Worm (Caenorhabditis elegans) whole organism, L4 larva: ENCODE results near the gene F01G10.9.
A peak's percentile ranks its signal among the peaks of the same experiment; 100 is the strongest.

Source experiments
- R02D3.7 ChIP-seq: fragments of 150-350 bp; sonication (generic microtip); optimal IDR thresholded peaks from 3 replicates; lab custom pipeline; 2014; ENCODE audit warnings: missing biosample characterization, missing genetic modification characterization
- T26A8.4 ChIP-seq: fragments of 200-800 bp; sonication (Bioruptor generic); IDR thresholded peaks from 2 replicates; pipeline ENCODE4 v1.3.6; 2022; ENCODE audit warnings: missing genetic modification characterization, missing compliant biosample characterization
- Y5F2A.4 ChIP-seq: fragments of 200-800 bp; sonication (Bioruptor generic); optimal IDR thresholded peaks from 2 replicates; lab custom pipeline; 2018; ENCODE audit warnings: mild to moderate bottlenecking, missing genetic modification characterization, missing compliant biosample characterization
- Y75B8A.6 ChIP-seq: fragments of 200-800 bp; sonication (Bioruptor generic); IDR thresholded peaks from 2 replicates; pipeline ENCODE4 v1.3.6; 2022; ENCODE audit warnings: missing genetic modification reagents, missing genetic modification characterization, missing compliant biosample characterization
- aha-1 ChIP-seq: fragments of 150-350 bp; peaks from one replicate; lab custom pipeline; 2014; ENCODE audit warnings: missing biosample characterization, missing genetic modification characterization
- arid-1 ChIP-seq: fragments of 200-800 bp; sonication (Bioruptor generic); conservative IDR thresholded peaks from 2 replicates; pipeline ENCODE4 v1.3.6; 2022; ENCODE audit warnings: missing genetic modification reagents, missing genetic modification characterization, missing compliant biosample characterization
- ceh-20 ChIP-seq: fragments of 200-800 bp; sonication (Bioruptor generic); IDR thresholded peaks from 2 replicates; pipeline ENCODE4 v1.3.6; 2022; ENCODE audit warnings: missing genetic modification reagents, missing genetic modification characterization, missing compliant biosample characterization
- ceh-28 ChIP-seq: fragments of 150-350 bp; optimal IDR thresholded peaks from 2 replicates; lab custom pipeline; 2014; ENCODE audit warnings: missing biosample characterization, missing genetic modification reagents, missing genetic modification characterization
- ceh-62 ChIP-seq: sonication (generic microtip); optimal IDR thresholded peaks from 2 replicates; lab custom pipeline; 2017; ENCODE audit warnings: missing biosample characterization, missing genetic modification characterization
- ceh-82 ChIP-seq: sonication (generic microtip); optimal IDR thresholded peaks from 2 replicates; lab custom pipeline; 2017; ENCODE audit warnings: missing biosample characterization, missing genetic modification characterization
- ctbp-1 ChIP-seq: fragments of 200-800 bp; sonication (Bioruptor generic); IDR thresholded peaks from 2 replicates; pipeline ENCODE4 v1.3.6; 2022; ENCODE audit warnings: missing genetic modification reagents, missing genetic modification characterization, missing compliant biosample characterization
- daf-16 ChIP-seq, 3 experiments: sonication (generic microtip); optimal IDR thresholded peaks; 2 replicates each; lab custom pipeline; 2016 to 2017; ENCODE audit warnings: missing genetic modification characterization in 3 of 3, missing genetic modification reagents in 3 of 3, mild to moderate bottlenecking in 2 of 3, missing compliant biosample characterization in 2 of 3, missing biosample characterization in 1 of 3, moderate library complexity in 1 of 3
- daf-8 ChIP-seq: fragments of 200-800 bp; sonication (Bioruptor generic); IDR thresholded peaks from 2 replicates; pipeline ENCODE4 v1.3.6; 2022; ENCODE audit warnings: missing genetic modification characterization, missing compliant biosample characterization
- dmd-9 ChIP-seq: fragments of 200-800 bp; sonication (Bioruptor generic); IDR thresholded peaks from 2 replicates; pipeline ENCODE4 v1.3.6; 2022; ENCODE audit warnings: missing genetic modification reagents, missing genetic modification characterization, missing compliant biosample characterization
- duxl-1 ChIP-seq: sonication (generic microtip); optimal IDR thresholded peaks from 2 replicates; lab custom pipeline; 2016; ENCODE audit warnings: mild to moderate bottlenecking, missing genetic modification characterization, moderate library complexity, missing compliant biosample characterization; ENCODE audit not compliant: poor library complexity
- egl-43 ChIP-seq: fragments of 200-800 bp; sonication (Bioruptor generic); IDR thresholded peaks from 2 replicates; pipeline ENCODE4 v1.3.6; 2022; ENCODE audit warnings: missing genetic modification reagents, missing genetic modification characterization, missing compliant biosample characterization
- hlh-30 ChIP-seq: sonication (generic microtip); optimal IDR thresholded peaks from 2 replicates; lab custom pipeline; 2017; ENCODE audit warnings: antibody characterized with exemption, mild to moderate bottlenecking, missing genetic modification characterization, missing compliant biosample characterization; ENCODE audit not compliant: insufficient read depth
- hmg-1.1 ChIP-seq: fragments of 200-800 bp; sonication (Bioruptor generic); IDR thresholded peaks from 2 replicates; pipeline ENCODE4 v1.3.6; 2022; ENCODE audit warnings: missing genetic modification reagents, missing genetic modification characterization, missing compliant biosample characterization
- jun-1 ChIP-seq: fragments of 150-350 bp; optimal IDR thresholded peaks from 2 replicates; lab custom pipeline; 2014; ENCODE audit warnings: missing biosample characterization, missing genetic modification reagents, missing genetic modification characterization
- lin-13 ChIP-seq: fragments of 150-350 bp; optimal IDR thresholded peaks from 2 replicates; lab custom pipeline; 2014; ENCODE audit warnings: missing biosample characterization, missing genetic modification reagents, missing genetic modification characterization
- lin-15B ChIP-seq: fragments of 150-350 bp; sonication (generic microtip); optimal IDR thresholded peaks from 3 replicates; lab custom pipeline; 2014; ENCODE audit warnings: missing biosample characterization, missing genetic modification characterization
- lin-39 ChIP-seq: fragments of 150-350 bp; optimal IDR thresholded peaks from 2 replicates; lab custom pipeline; 2014; ENCODE audit warnings: missing biosample characterization, missing genetic modification reagents, missing genetic modification characterization
- madf-5 ChIP-seq, 2 experiments: fragments of 200-800 bp; sonication (Bioruptor generic); IDR thresholded peaks; 2 replicates each; pipeline ENCODE4 v1.3.6; 2022; ENCODE audit warnings: missing compliant biosample characterization in 2 of 2, missing genetic modification characterization in 2 of 2
- mdl-1 ChIP-seq, 2 experiments: fragments of 150-350 bp in 1 of 2; sonication (generic microtip) in 1 of 2; optimal IDR thresholded peaks; 2 replicates each; lab custom pipeline; 2014 to 2017; ENCODE audit warnings: missing biosample characterization in 2 of 2, missing genetic modification characterization in 2 of 2
- mdt-29 ChIP-seq: fragments of 200-800 bp; sonication (Bioruptor generic); IDR thresholded peaks from 2 replicates; pipeline ENCODE4 v1.3.6; 2022; ENCODE audit warnings: missing genetic modification reagents, missing genetic modification characterization, missing compliant biosample characterization
- mes-2 ChIP-seq: sonication (generic microtip); optimal IDR thresholded peaks from 2 replicates; lab custom pipeline; 2016; ENCODE audit warnings: missing genotype, mild to moderate bottlenecking, missing genetic modification characterization, missing compliant biosample characterization; ENCODE audit not compliant: poor library complexity, severe bottlenecking
- mxl-2 ChIP-seq: fragments of 200-800 bp; sonication (Bioruptor generic); conservative IDR thresholded peaks from 2 replicates; pipeline ENCODE4 v1.3.6; 2022; ENCODE audit warnings: missing genetic modification reagents, missing genetic modification characterization, missing compliant biosample characterization
- mxl-3 ChIP-seq: fragments of 200-800 bp; sonication (Bioruptor generic); optimal IDR thresholded peaks from 2 replicates; lab custom pipeline; 2018; ENCODE audit warnings: mild to moderate bottlenecking, missing genetic modification characterization, missing compliant biosample characterization
- nhr-102 ChIP-seq: sonication (generic microtip); optimal IDR thresholded peaks from 2 replicates; lab custom pipeline; 2016; ENCODE audit warnings: mild to moderate bottlenecking, missing genetic modification characterization, moderate library complexity, missing compliant biosample characterization
- nhr-28 ChIP-seq: fragments of 150-350 bp; optimal IDR thresholded peaks from 2 replicates; lab custom pipeline; 2014; ENCODE audit warnings: missing biosample characterization, missing genetic modification characterization
- pha-4 ChIP-seq, 2 experiments: fragments of 150-350 bp in 1 of 2; fragments of 200-800 bp in 1 of 2; sonication (Bioruptor generic) in 1 of 2; IDR thresholded peaks in 1 of 2; optimal IDR thresholded peaks in 1 of 2; 2 replicates each; pipeline versions ENCODE4 v1.3.6 to Lab custom; 2014 to 2022; ENCODE audit warnings: missing genetic modification characterization in 2 of 2, missing genetic modification reagents in 2 of 2, missing biosample characterization in 1 of 2, missing compliant biosample characterization in 1 of 2
- sdz-12 ChIP-seq: fragments of 200-800 bp; sonication (Bioruptor generic); optimal IDR thresholded peaks from 2 replicates; lab custom pipeline; 2018; ENCODE audit warnings: mild to moderate bottlenecking, missing genetic modification characterization, missing compliant biosample characterization
- skn-1 ChIP-seq: fragments of 150-350 bp; optimal IDR thresholded peaks from 2 replicates; lab custom pipeline; 2014; ENCODE audit warnings: missing biosample characterization, missing genetic modification characterization
- snpc-4 ChIP-seq: fragments of 150-350 bp; optimal IDR thresholded peaks from 2 replicates; lab custom pipeline; 2014; ENCODE audit warnings: missing biosample characterization, missing genetic modification characterization
- spr-1 ChIP-seq: sonication (generic microtip); optimal IDR thresholded peaks from 2 replicates; lab custom pipeline; 2016; ENCODE audit warnings: mild to moderate bottlenecking, missing genetic modification characterization, missing compliant biosample characterization
- spr-3 ChIP-seq: fragments of 200-800 bp; sonication (Bioruptor generic); optimal IDR thresholded peaks from 2 replicates; lab custom pipeline; 2018; ENCODE audit warnings: mild to moderate bottlenecking, missing genetic modification characterization, missing compliant biosample characterization
- tag-97 ChIP-seq: fragments of 200-800 bp; sonication (Bioruptor generic); IDR thresholded peaks from 2 replicates; pipeline ENCODE4 v1.3.6; 2022; ENCODE audit warnings: missing genetic modification characterization, missing compliant biosample characterization
- tra-1 ChIP-seq: fragments of 200-800 bp; sonication (Bioruptor generic); IDR thresholded peaks from 2 replicates; pipeline ENCODE4 v1.3.6; 2022; ENCODE audit warnings: missing genetic modification reagents, missing genetic modification characterization, missing compliant biosample characterization
- unc-62 ChIP-seq, 3 experiments: fragments of 150-350 bp in 1 of 3; sonication (generic microtip); optimal IDR thresholded peaks in 2 of 3; peaks in 1 of 3; 1 replicate in 1 of 3; 2 replicates in 2 of 3; lab custom pipeline; 2014 to 2017; ENCODE audit warnings: missing biosample characterization in 3 of 3, missing genetic modification characterization in 3 of 3, missing genetic modification reagents in 3 of 3, missing genotype in 1 of 3
- vab-7 ChIP-seq: fragments of 200-800 bp; sonication (Bioruptor generic); IDR thresholded peaks from 2 replicates; pipeline ENCODE4 v1.3.6; 2022; ENCODE audit warnings: missing genetic modification reagents, missing genetic modification characterization, missing compliant biosample characterization

Gene F01G10.9

DNA sequence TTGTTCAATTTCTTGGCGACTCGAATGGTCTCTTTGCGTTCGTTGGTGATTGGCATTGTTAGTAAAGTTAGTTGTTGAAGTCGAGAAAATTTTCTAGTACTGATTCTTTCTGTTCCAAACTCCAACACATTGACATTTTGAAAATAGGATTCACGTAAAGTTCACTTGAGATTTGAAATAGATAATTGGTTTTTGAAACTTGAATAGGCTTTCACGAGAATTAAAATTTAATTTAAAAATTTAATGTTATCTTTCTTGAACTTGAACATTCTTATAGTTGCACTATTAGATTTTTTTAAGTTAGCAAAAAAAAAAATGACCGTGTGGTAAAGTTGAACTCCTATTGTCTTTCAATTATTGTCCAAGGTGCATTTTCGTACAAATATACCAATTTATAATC, 34.6 kb upstream of the F01G10.9 start, which contains the start of gene R09E10.6:
TSS of gene R09E10.6 (minus strand) at position 101 of the 400 bp plus-strand sequence.
- TF ChIP-seq lin-39 (tag; lab: Kevin White, UChicago) (no peak), jun-1 (tag; lab: Kevin White, UChicago) (no peak)

DNA sequence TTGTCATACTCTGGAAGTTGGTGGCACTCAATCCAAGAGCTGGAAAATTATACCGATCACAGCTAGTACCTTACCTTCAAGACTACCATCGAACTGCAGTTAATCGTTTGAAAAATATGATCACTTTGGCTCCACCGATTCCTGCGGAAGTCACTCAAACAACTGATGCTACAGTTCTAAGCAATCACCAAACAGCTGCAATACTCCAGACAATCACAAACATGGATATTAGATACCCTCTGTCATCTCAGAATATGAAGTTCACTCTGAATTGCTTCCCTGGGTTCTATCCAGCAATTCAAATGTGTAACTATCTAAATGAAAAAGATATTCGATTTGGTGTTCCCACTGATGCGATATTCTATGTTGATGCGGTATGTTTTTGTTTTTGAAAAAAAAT, 29.1 kb upstream of the F01G10.9 start:
- TF ChIP-seq ceh-82 (tag; lab: Kevin White, UChicago) = no peak
- TF ChIP-seq aha-1 (tag; lab: Kevin White, UChicago) = peak; percentile 90
- TF ChIP-seq, all 104 proteins: peak for 1

DNA sequence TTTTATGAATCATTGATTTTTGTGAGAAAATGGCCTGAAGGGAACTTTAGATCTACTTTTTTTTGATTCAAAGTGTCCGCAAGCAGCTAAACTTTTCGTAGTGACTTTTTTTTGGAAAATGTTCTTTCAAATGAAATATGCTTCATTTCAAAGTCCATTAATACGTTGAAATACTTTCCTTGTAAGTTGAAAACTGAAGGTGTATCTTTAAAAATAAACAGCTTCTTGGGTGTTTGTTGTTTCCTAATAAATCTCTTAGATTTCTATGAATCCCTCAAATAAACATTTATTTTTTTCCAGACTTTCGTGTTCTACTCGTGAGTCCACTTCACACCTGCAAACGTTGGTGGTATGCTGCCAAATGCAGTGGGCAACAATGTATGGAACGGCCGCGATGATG, 27.2 kb upstream of the F01G10.9 start, which contains the start of gene ebax-1:
TSS of gene ebax-1 (plus strand) at position 301 of the 400 bp plus-strand sequence.
- TF ChIP-seq dmd-9 (GFP tag; lab: Robert Waterston, UW) = no peak
- no peak for TF ChIP-seq hmg-1.1 (GFP tag; lab: Robert Waterston, UW)
- no peak for TF ChIP-seq tag-97
- TF ChIP-seq ceh-28 (tag; lab: Kevin White, UChicago) = no peak
- no peak for TF ChIP-seq Y75B8A.6

DNA sequence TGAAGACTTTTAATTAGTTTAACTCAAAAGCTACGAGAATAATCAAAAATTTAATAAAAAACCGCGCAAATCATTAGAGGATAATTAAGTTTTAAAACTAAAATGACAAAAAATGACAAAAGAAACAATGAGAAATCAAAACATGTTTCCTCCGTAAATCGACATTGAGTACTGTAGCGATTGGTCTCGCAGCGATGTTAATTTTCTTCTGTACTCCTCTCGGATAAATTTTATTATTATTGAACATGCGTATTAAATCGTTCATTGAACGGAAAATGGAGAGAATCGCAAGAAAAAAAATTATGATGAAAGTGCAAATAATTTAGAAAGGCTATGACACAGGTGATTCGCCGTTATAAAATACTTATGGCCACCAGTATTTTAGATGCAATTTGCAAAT, 25.9 kb upstream of the F01G10.9 start:
- TF ChIP-seq daf-8 (GFP tag; lab: Robert Waterston, UW) (no peak), mxl-3 (GFP tag; lab: Kevin White, UChicago) (no peak), duxl-1 (tag; lab: Kevin White, UChicago) (no peak), T26A8.4 (no peak), R02D3.7 (tag; lab: Kevin White, UChicago) (peak; percentile 34), sdz-12 (GFP tag; lab: Kevin White, UChicago) (no peak), skn-1 (tag; lab: Kevin White, UChicago) (no peak)

DNA sequence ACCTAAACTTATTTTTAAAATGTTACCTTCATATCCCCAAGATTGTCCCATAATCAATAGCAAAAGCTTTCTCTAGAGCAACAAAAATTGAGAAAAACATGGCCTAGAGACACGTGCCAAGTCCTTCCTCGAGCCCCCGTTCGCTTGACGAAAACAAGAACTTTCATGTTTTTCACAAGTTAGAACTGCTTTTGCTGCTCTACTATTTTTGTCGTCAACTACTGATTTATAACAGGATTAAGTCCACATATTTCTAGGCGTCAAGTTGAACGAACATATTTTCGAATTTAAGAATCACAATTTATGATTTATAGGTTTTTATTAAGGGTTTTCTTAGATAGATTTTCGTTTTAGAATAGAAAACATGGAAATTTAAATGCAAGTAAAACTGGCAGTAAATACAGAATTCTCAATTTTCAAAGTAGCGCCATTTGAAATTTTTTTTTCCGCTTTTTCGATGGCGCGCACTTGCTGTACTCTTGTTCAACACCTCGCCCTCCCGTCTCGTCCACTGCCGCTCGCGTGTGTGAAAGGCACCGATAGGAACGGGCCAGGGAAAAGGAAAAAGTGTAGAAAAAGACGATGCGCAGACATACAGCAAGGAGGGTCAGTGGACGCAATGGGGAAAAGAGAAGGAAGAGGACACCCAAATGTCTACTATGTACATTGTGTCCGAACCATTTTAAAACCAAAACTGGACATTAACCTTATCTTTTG, 24.9 kb upstream of the F01G10.9 start, which contains the start of gene rad-51:
TSS of gene rad-51 (minus strand) at position 51 of the 717 bp plus-strand sequence.
- TF ChIP-seq spr-1 = no peak
- no peak for TF ChIP-seq lin-13 (GFP tag; lab: Kevin White, UChicago)
- TF ChIP-seq mxl-2 (GFP tag; lab: Robert Waterston, UW) = no peak
- 0 out of 2 replicates have a peak, but pooled peaks have one; percentile 34 for TF ChIP-seq ctbp-1 (GFP tag; lab: Robert Waterston, UW)
- TF ChIP-seq nhr-102 = no peak
- 0 out of 2 replicates have a peak, but pooled peaks have one; percentile 14 for TF ChIP-seq arid-1 (GFP tag; lab: Robert Waterston, UW)
- TF ChIP-seq pha-4 (GFP tag; IDR thresholded peaks at IDR 0.05; lab: Robert Waterston, UW) = no peak
- TF ChIP-seq pha-4 (tag; optimal IDR thresholded peaks at IDR 0.05; lab: Kevin White, UChicago) = no peak
- no peak for TF ChIP-seq daf-16 (GFP tag; optimal IDR thresholded peaks at IDR 0.05; lab: Kevin White, UChicago)
- no peak for TF ChIP-seq daf-16 (tag; optimal IDR thresholded peaks at IDR 0.05; lab: Kevin White, UChicago)
- peak in 1 of 2 experiments; percentile 85 for TF ChIP-seq unc-62 (GFP tag; optimal IDR thresholded peaks at IDR 0.05 in 1 of 2; lab: Kevin White, UChicago)
- no peak for TF ChIP-seq unc-62 (tag; optimal IDR thresholded peaks at IDR 0.05; lab: Kevin White, UChicago)
- peak; percentile 32; the same call in 1 of the 2 replicates for TF ChIP-seq ceh-20
- peak; percentile 76 for TF ChIP-seq nhr-28 (tag; lab: Kevin White, UChicago)
- TF ChIP-seq spr-3 (GFP tag; lab: Kevin White, UChicago) = no peak
- TF ChIP-seq egl-43 (GFP tag; lab: Robert Waterston, UW) = no peak
- no peak for TF ChIP-seq snpc-4 (tag; lab: Kevin White, UChicago)
- TF ChIP-seq Y5F2A.4 = no peak
- no peak for TF ChIP-seq tra-1 (GFP tag; lab: Robert Waterston, UW)
- TF ChIP-seq lin-15B = no peak
- TF ChIP-seq ceh-62 (tag; lab: Kevin White, UChicago) = no peak
- TF ChIP-seq jun-1 (tag; lab: Kevin White, UChicago) = peak; percentile 15
- TF ChIP-seq mes-2 (tag; lab: Kevin White, UChicago) = peak; percentile 76
- peak; percentile 64 for TF ChIP-seq hlh-30 (tag; lab: Kevin White, UChicago)
- TF ChIP-seq madf-5 (GFP tag; IDR thresholded peaks at IDR 0.05; lab: Robert Waterston, UW) = no peak
- TF ChIP-seq vab-7 (GFP tag; lab: Robert Waterston, UW) = no peak
- peak in 1 of 2 experiments; percentile 64 for TF ChIP-seq mdl-1 (tag; optimal IDR thresholded peaks at IDR 0.05; lab: Kevin White, UChicago)
- no peak for TF ChIP-seq mdt-29 (GFP tag; lab: Robert Waterston, UW)
- TF ChIP-seq daf-8 (GFP tag; lab: Robert Waterston, UW) = no peak
- peak; percentile 51 for TF ChIP-seq T26A8.4
